Fruit fly (Drosophila melanogaster) whole organism, embryonic: ENCODE measurements around the gene Snx21.
A peak's percentile ranks its signal among the peaks of the same experiment; 100 is the strongest.

Experiments
- CG1024 ChIP-seq: fragments of 200-800 bp; sonication (Bioruptor generic); IDR thresholded peaks from 2 replicates; pipeline ENCODE4 v1.3.6; 2022; ENCODE audit warnings: missing biosample characterization, missing genetic modification characterization
- CG11398 ChIP-seq: fragments of 200-800 bp; sonication (Bioruptor generic); optimal IDR thresholded peaks from 2 replicates; lab custom pipeline; 2016; ENCODE audit warnings: missing biosample characterization, missing genetic modification characterization
- CG12744 ChIP-seq: fragments of 200-800 bp; sonication (Bioruptor generic); optimal IDR thresholded peaks from 2 replicates; lab custom pipeline; 2016; ENCODE audit warnings: missing biosample characterization, missing genetic modification characterization
- CG12942 ChIP-seq: fragments of 200-800 bp; sonication (Bioruptor generic); optimal IDR thresholded peaks from 3 replicates; lab custom pipeline; 2016; ENCODE audit warnings: missing biosample characterization, missing genetic modification characterization
- CG14014 ChIP-seq: fragments of 200-800 bp; sonication (Bioruptor generic); IDR thresholded peaks from 2 replicates; pipeline ENCODE4 v1.3.6; 2022; ENCODE audit warnings: missing biosample characterization, missing genetic modification characterization
- CG14965 ChIP-seq: fragments of 200-800 bp; sonication (Bioruptor generic); optimal IDR thresholded peaks from 2 replicates; lab custom pipeline; 2016; ENCODE audit warnings: missing biosample characterization, missing genetic modification characterization, borderline replicate concordance
- CG16779 ChIP-seq: fragments of 200-800 bp; sonication (Bioruptor generic); IDR thresholded peaks from 2 replicates; pipeline ENCODE4 v1.3.6; 2022; ENCODE audit warnings: missing biosample characterization, missing genetic modification characterization
- CG18262 ChIP-seq: fragments of 200-800 bp; optimal IDR thresholded peaks from 3 replicates; lab custom pipeline; 2019; ENCODE audit warnings: missing biosample characterization, mild to moderate bottlenecking, missing genetic modification characterization, moderate library complexity
- CG18476 ChIP-seq: fragments of 200-800 bp; sonication (Bioruptor generic); optimal IDR thresholded peaks from 2 replicates; lab custom pipeline; 2016; ENCODE audit warnings: missing biosample characterization, mild to moderate bottlenecking, missing genetic modification characterization
- CG3065 ChIP-seq: fragments of 200-800 bp; sonication (Bioruptor generic); optimal IDR thresholded peaks from 2 replicates; lab custom pipeline; 2016; ENCODE audit warnings: missing biosample characterization, missing genetic modification characterization
- CG31388 ChIP-seq: fragments of 200-800 bp; sonication (Bioruptor generic); optimal IDR thresholded peaks from 2 replicates; lab custom pipeline; 2016; ENCODE audit warnings: missing biosample characterization, missing genetic modification characterization
- CG33557 ChIP-seq: fragments of 200-800 bp; sonication (Bioruptor generic); optimal IDR thresholded peaks from 2 replicates; lab custom pipeline; 2019; ENCODE audit warnings: missing biosample characterization, mild to moderate bottlenecking, missing genetic modification characterization, moderate library complexity
- CG34224 ChIP-seq: fragments of 200-800 bp; sonication (Bioruptor generic); IDR thresholded peaks from 3 replicates; pipeline ENCODE4 v1.3.6; 2022; ENCODE audit warnings: missing biosample characterization, missing genetic modification characterization; ENCODE audit not compliant: partially characterized antibody
- CG3838 ChIP-seq: fragments of 200-800 bp; sonication (Bioruptor generic); optimal IDR thresholded peaks from 3 replicates; lab custom pipeline; 2016; ENCODE audit warnings: missing biosample characterization, missing genetic modification characterization
- CG4424 ChIP-seq: fragments of 200-800 bp; sonication (Bioruptor generic); optimal IDR thresholded peaks from 3 replicates; lab custom pipeline; 2016; ENCODE audit warnings: missing biosample characterization, missing genetic modification characterization
- CG6175 ChIP-seq: fragments of 200-800 bp; sonication (Bioruptor generic); IDR thresholded peaks from 3 replicates; pipeline ENCODE4 v1.3.6; 2022; ENCODE audit warnings: missing biosample characterization, missing genetic modification characterization
- CG6689 ChIP-seq: fragments of 200-800 bp; sonication (Bioruptor generic); IDR thresholded peaks from 2 replicates; pipeline ENCODE4 v1.3.6; 2022; ENCODE audit warnings: missing biosample characterization, missing genetic modification characterization
- CG6813 ChIP-seq: fragments of 200-800 bp; sonication (Bioruptor generic); optimal IDR thresholded peaks from 2 replicates; lab custom pipeline; 2017; ENCODE audit warnings: missing biosample characterization, missing genetic modification characterization, mild to moderate bottlenecking, moderate library complexity, missing genetic modification reagents
- CG7271 ChIP-seq: fragments of 200-800 bp; sonication (Bioruptor generic); optimal IDR thresholded peaks from 2 replicates; lab custom pipeline; 2018; ENCODE audit warnings: missing biosample characterization, mild to moderate bottlenecking, missing genetic modification characterization, moderate library complexity
- CG7357 ChIP-seq: fragments of 200-800 bp; sonication (Bioruptor generic); IDR thresholded peaks from 3 replicates; pipeline ENCODE4 v1.3.6; 2022; ENCODE audit warnings: missing biosample characterization, missing genetic modification characterization
- CG8089 ChIP-seq: fragments of 200-800 bp; sonication (Bioruptor generic); optimal IDR thresholded peaks from 3 replicates; lab custom pipeline; 2016; ENCODE audit warnings: missing biosample characterization, missing genetic modification characterization
- D19B ChIP-seq: fragments of 200-800 bp; sonication (Bioruptor generic); optimal IDR thresholded peaks from 2 replicates; lab custom pipeline; 2017; ENCODE audit warnings: missing biosample characterization, mild to moderate bottlenecking, missing genetic modification characterization
- Dad ChIP-seq: fragments of 200-800 bp; sonication (Bioruptor generic); optimal IDR thresholded peaks from 3 replicates; lab custom pipeline; 2016; ENCODE audit warnings: missing biosample characterization, missing genetic modification characterization
- Fer3 ChIP-seq: fragments of 200-800 bp; sonication (Bioruptor generic); optimal IDR thresholded peaks from 2 replicates; lab custom pipeline; 2018; ENCODE audit warnings: missing biosample characterization, mild to moderate bottlenecking, missing genetic modification characterization, moderate library complexity
- Hand ChIP-seq: fragments of 200-800 bp; sonication (Bioruptor generic); optimal IDR thresholded peaks from 2 replicates; lab custom pipeline; 2017; ENCODE audit warnings: mild to moderate bottlenecking, missing biosample characterization, missing genetic modification reagents, missing genetic modification characterization
- Lhr ChIP-seq: fragments of 200-800 bp; sonication (Bioruptor generic); optimal IDR thresholded peaks from 3 replicates; lab custom pipeline; 2017; ENCODE audit warnings: mild to moderate bottlenecking, missing biosample characterization, missing genetic modification reagents, missing genetic modification characterization
- Lpt ChIP-seq: fragments of >200 bp; optimal IDR thresholded peaks from 2 replicates; lab custom pipeline; 2018; ENCODE audit warnings: missing biosample characterization, missing genetic modification characterization
- Poxn ChIP-seq: fragments of 200-800 bp; sonication (Bioruptor generic); IDR thresholded peaks from 2 replicates; pipeline ENCODE4 v1.3.6; 2022; ENCODE audit warnings: missing biosample characterization, missing genetic modification characterization
- Trl ChIP-seq, 3 experiments: fragments of >200 bp in 2 of 3; fragments of 200-800 bp in 1 of 3; sonication (Bioruptor generic) in 1 of 3; optimal IDR thresholded peaks; 2 replicates in 1 of 3; 3 replicates in 2 of 3; lab custom pipeline; 2016 to 2017; ENCODE audit warnings: missing biosample characterization in 1 of 3, missing genetic modification characterization in 1 of 3
- ab ChIP-seq: fragments of 200-800 bp; sonication (Bioruptor generic); optimal IDR thresholded peaks from 2 replicates; lab custom pipeline; 2016; ENCODE audit warnings: missing biosample characterization, missing genetic modification characterization
- ara ChIP-seq: fragments of 200-800 bp; sonication (Bioruptor generic); IDR thresholded peaks from 2 replicates; pipeline ENCODE4 v1.3.6; 2022; ENCODE audit warnings: missing biosample characterization, missing genetic modification characterization
- ase ChIP-seq: fragments of 200-800 bp; sonication (Bioruptor generic); IDR thresholded peaks from 3 replicates; pipeline ENCODE4 v1.3.6; 2022; ENCODE audit warnings: missing biosample characterization, missing genetic modification characterization
- chm ChIP-seq: fragments of 200-800 bp; sonication (Bioruptor generic); IDR thresholded peaks from 2 replicates; pipeline ENCODE4 v1.3.6; 2022; ENCODE audit warnings: missing biosample characterization, missing genetic modification characterization
- croc ChIP-seq: fragments of 200-800 bp; sonication (Bioruptor generic); conservative IDR thresholded peaks from 3 replicates; pipeline ENCODE4 v1.3.6; 2022; ENCODE audit warnings: missing biosample characterization, missing genetic modification characterization
- dimm ChIP-seq: fragments of 200-800 bp; sonication (Bioruptor generic); IDR thresholded peaks from 2 replicates; pipeline ENCODE4 v1.3.6; 2022; ENCODE audit warnings: missing biosample characterization, missing genetic modification characterization
- ems ChIP-seq: fragments of 200-800 bp; sonication (Bioruptor generic); optimal IDR thresholded peaks from 3 replicates; lab custom pipeline; 2016; ENCODE audit warnings: missing biosample characterization, missing genetic modification characterization
- gem ChIP-seq: fragments of 200-800 bp; sonication (Bioruptor generic); optimal IDR thresholded peaks from 2 replicates; lab custom pipeline; 2019; ENCODE audit warnings: missing biosample characterization, mild to moderate bottlenecking, missing genetic modification characterization, moderate library complexity
- jing ChIP-seq: fragments of 200-800 bp; sonication (Bioruptor generic); optimal IDR thresholded peaks from 2 replicates; lab custom pipeline; 2018; ENCODE audit warnings: missing biosample characterization, mild to moderate bottlenecking, missing genetic modification characterization
- kah ChIP-seq: fragments of 200-800 bp; sonication (Bioruptor generic); optimal IDR thresholded peaks from 2 replicates; lab custom pipeline; 2018; ENCODE audit warnings: missing biosample characterization, mild to moderate bottlenecking, missing genetic modification characterization
- p53 ChIP-seq: fragments of 200-800 bp; sonication (Bioruptor generic); optimal IDR thresholded peaks from 2 replicates; lab custom pipeline; 2016; ENCODE audit warnings: missing biosample characterization, missing genetic modification characterization
- phol ChIP-seq: fragments of 200-800 bp; sonication (Bioruptor generic); optimal IDR thresholded peaks from 3 replicates; lab custom pipeline; 2018; ENCODE audit warnings: missing biosample characterization, mild to moderate bottlenecking, missing genetic modification characterization, moderate library complexity
- pita ChIP-seq: fragments of 200-800 bp; sonication (Bioruptor generic); optimal IDR thresholded peaks from 2 replicates; lab custom pipeline; 2017; ENCODE audit warnings: missing biosample characterization, mild to moderate bottlenecking, missing genetic modification characterization
- ro ChIP-seq: fragments of 200-800 bp; sonication (Bioruptor generic); IDR thresholded peaks from 2 replicates; pipeline ENCODE4 v1.3.6; 2022; ENCODE audit warnings: missing biosample characterization, missing genetic modification characterization
- sens-2 ChIP-seq: fragments of 200-800 bp; sonication (Bioruptor generic); IDR thresholded peaks from 2 replicates; pipeline ENCODE4 v1.3.6; 2022; ENCODE audit warnings: missing biosample characterization, missing genetic modification characterization
- shn ChIP-seq: fragments of 200-800 bp; sonication (Bioruptor generic); optimal IDR thresholded peaks from 3 replicates; lab custom pipeline; 2016; ENCODE audit warnings: missing biosample characterization, missing genetic modification characterization
- sima ChIP-seq: fragments of 200-800 bp; sonication (Bioruptor generic); optimal IDR thresholded peaks from 2 replicates; lab custom pipeline; 2016; ENCODE audit warnings: missing biosample characterization, missing genetic modification characterization
- trh ChIP-seq: fragments of 200-800 bp; sonication (Bioruptor generic); optimal IDR thresholded peaks from 2 replicates; lab custom pipeline; 2016; ENCODE audit warnings: missing biosample characterization, missing genetic modification characterization
- unc-4 ChIP-seq: fragments of 200-800 bp; sonication (Bioruptor generic); IDR thresholded peaks from 2 replicates; pipeline ENCODE4 v1.3.6; 2022; ENCODE audit warnings: missing biosample characterization, missing genetic modification characterization; ENCODE audit not compliant: partially characterized antibody
- zfh1 ChIP-seq: fragments of 200-800 bp; sonication (Bioruptor generic); IDR thresholded peaks from 3 replicates; pipeline ENCODE4 v1.3.6; 2022; ENCODE audit warnings: missing biosample characterization, missing genetic modification characterization

The Snx21 gene

dm6 chr2L:2754437-2755322, 10.8 kb downstream of the Snx21 start (continued):
- TF ChIP-seq CG14014 (GFP tag; lab: Robert Waterston, UW) (no peak), Dad (GFP tag; lab: Kevin White, UChicago) (peak; percentile 73), chm (GFP tag; lab: Robert Waterston, UW) (no peak), D19B (GFP tag; lab: Kevin White, UChicago) (peak; percentile 80), CG6175 (GFP tag; lab: Robert Waterston, UW) (no peak), Poxn (GFP tag; lab: Robert Waterston, UW) (no peak), CG31388 (no peak), CG6813 (GFP tag; lab: Kevin White, UChicago) (peak; percentile 79), CG14965 (GFP tag; lab: Kevin White, UChicago) (peak; percentile 59), Hand (GFP tag; lab: Kevin White, UChicago) (peak; percentile 82), CG6689 (GFP tag; lab: Robert Waterston, UW) (no peak), CG33557 (GFP tag; lab: Kevin White, UChicago) (peak; percentile 77), trh (peak; percentile 32), croc (no peak; the same call in 2 of the 3 replicates), CG11398 (GFP tag; lab: Kevin White, UChicago) (peak; percentile 51), CG1024 (GFP tag; lab: Robert Waterston, UW) (no peak), sens-2 (GFP tag; lab: Robert Waterston, UW) (no peak), kah (GFP tag; lab: Kevin White, UChicago) (peak; percentile 37), CG18476 (GFP tag; lab: Kevin White, UChicago) (peak; percentile 39), CG12744 (GFP tag; lab: Kevin White, UChicago) (peak; percentile 40), CG7357 (GFP tag; lab: Robert Waterston, UW) (peak; percentile 34; the same call in 1 of the 3 replicates), CG16779 (GFP tag; lab: Robert Waterston, UW) (no peak), dimm (GFP tag; lab: Robert Waterston, UW) (no peak), pita (GFP tag; lab: Kevin White, UChicago) (no peak), jing (GFP tag; lab: Kevin White, UChicago) (peak; percentile 8), p53 (GFP tag; lab: Kevin White, UChicago) (peak; percentile 54), Lpt (GFP tag; lab: Kevin White, UChicago) (no peak), sima (GFP tag; lab: Kevin White, UChicago) (peak; percentile 75), CG7271 (peak; percentile 28), phol (peak; percentile 86), CG4424 (GFP tag; lab: Kevin White, UChicago) (peak; percentile 79), CG18262 (tag; lab: Kevin White, UChicago) (peak; percentile 89), ase (no peak), ab (GFP tag; lab: Kevin White, UChicago) (no peak), ro (GFP tag; lab: Robert Waterston, UW) (no peak), ems (GFP tag; lab: Kevin White, UChicago) (peak; percentile 77), CG3065 (GFP tag; lab: Kevin White, UChicago) (no peak), ara (GFP tag; lab: Robert Waterston, UW) (no peak), Trl (optimal IDR thresholded peaks at IDR 0.05; lab: Kevin White, UChicago) (peak; percentile 98), Trl (GFP tag; optimal IDR thresholded peaks at IDR 0.05; lab: Kevin White, UChicago) (peak; percentile 58), zfh1 (GFP tag; lab: Robert Waterston, UW) (no peak), shn (GFP tag; lab: Kevin White, UChicago) (peak; percentile 72), CG12942 (peak; percentile 43), Fer3 (tag; lab: Kevin White, UChicago) (peak; percentile 84), Lhr (GFP tag; lab: Kevin White, UChicago) (peak; percentile 49), CG3838 (GFP tag; lab: Kevin White, UChicago) (no peak), gem (tag; lab: Kevin White, UChicago) (peak; percentile 88), CG34224 (no peak), CG8089 (GFP tag; lab: Kevin White, UChicago) (peak; percentile 59), unc-4 (GFP tag; lab: Robert Waterston, UW) (no peak)
